Fruit fly (Drosophila melanogaster): ENCODE measurements around the gene CG33061.

The CG33061 gene

DNA sequence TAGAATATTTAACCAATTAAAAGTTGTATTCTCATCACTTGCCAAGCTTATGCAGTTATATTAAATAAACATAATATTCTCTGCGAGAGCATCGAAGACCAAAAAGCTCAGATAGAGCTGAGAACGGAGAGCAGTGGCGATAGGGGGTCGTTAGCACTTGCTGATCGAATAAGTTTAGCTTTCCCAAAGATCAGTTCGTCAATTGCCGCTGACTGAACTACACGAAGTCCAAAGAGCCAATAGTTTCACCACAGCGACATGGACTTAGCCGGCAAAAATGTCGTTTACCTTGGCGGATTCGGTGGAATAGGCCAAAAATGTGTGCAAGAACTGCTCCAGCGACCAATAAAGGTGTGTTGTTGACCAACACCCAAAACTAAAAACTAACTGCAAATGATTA is 38.6 kb downstream of the CG33061 start, which contains the start of gene CG4842:
TSS of gene CG4842 (plus strand) at position 191 of the 400 bp plus-strand sequence.
- no peak for TF ChIP-seq CG6163 (GFP tag; IDR thresholded peaks at IDR 0.05)
- TF ChIP-seq svp (GFP tag) = peak; percentile 70

- TF ChIP-seq Sox14 (GFP tag; optimal IDR thresholded peaks at IDR 0.05) (no peak), CG6276 (GFP tag; optimal IDR thresholded peaks at IDR 0.05) (no peak), svp (GFP tag) (no peak), Eip93F (GFP tag; optimal IDR thresholded peaks at IDR 0.05) (no peak), CG11762 (GFP tag; optimal IDR thresholded peaks at IDR 0.05; ENCODE audit: insufficient read depth) (no peak), Ets96B (tag; optimal IDR thresholded peaks at IDR 0.05) (no peak), CG32006 (GFP tag; optimal IDR thresholded peaks at IDR 0.05) (no peak), salr (GFP tag; optimal IDR thresholded peaks at IDR 0.05) (no peak), topi (GFP tag; optimal IDR thresholded peaks at IDR 0.05) (no peak), CG6163 (GFP tag; IDR thresholded peaks at IDR 0.05) (no peak), CG4318 (GFP tag; optimal IDR thresholded peaks at IDR 0.05) (no peak), Sox102F (GFP tag; optimal IDR thresholded peaks at IDR 0.05) (no peak), CG34406 (GFP tag; optimal IDR thresholded peaks at IDR 0.05) (no peak), vri (GFP tag; optimal IDR thresholded peaks at IDR 0.05) (no peak), Sox15 (GFP tag; optimal IDR thresholded peaks at IDR 0.05) (no peak), Ets21C (GFP tag; optimal IDR thresholded peaks at IDR 0.05) (no peak), CG11902 (GFP tag; optimal IDR thresholded peaks at IDR 0.05) (no peak), dac (GFP tag; optimal IDR thresholded peaks at IDR 0.05) (no peak), CG3919 (GFP tag; optimal IDR thresholded peaks at IDR 0.05) (no peak), CG11294 (GFP tag; IDR thresholded peaks at IDR 0.05) (no peak)
Observed at dm6 chr3L:16369526-16369925, 39.9 kb downstream of the CG33061 start, which contains the start of gene CG18814. Gene CG18814 (plus strand): TSS chr3L:16369826.

- TF ChIP-seq Hr4 (GFP tag; optimal IDR thresholded peaks at IDR 0.05) (no peak), cyc (GFP tag; optimal IDR thresholded peaks at IDR 0.05) (no peak), Ets21C (GFP tag; optimal IDR thresholded peaks at IDR 0.05) (no peak), Blimp-1 (GFP tag; optimal IDR thresholded peaks at IDR 0.05) (peak; percentile 89), acj6 (GFP tag; optimal IDR thresholded peaks at IDR 0.05) (no peak), CG3032 (tag; optimal IDR thresholded peaks at IDR 0.05) (peak; percentile 10), CG10669 (GFP tag; optimal IDR thresholded peaks at IDR 0.05) (no peak), CG6276 (GFP tag; optimal IDR thresholded peaks at IDR 0.05) (no peak), CG8319 (GFP tag; optimal IDR thresholded peaks at IDR 0.05) (no peak), lz (GFP tag; optimal IDR thresholded peaks at IDR 0.05) (peak; percentile 1), CG16779 (tag; optimal IDR thresholded peaks at IDR 0.05) (no peak), spab (GFP tag; optimal IDR thresholded peaks at IDR 0.05) (no peak), CG32006 (GFP tag; optimal IDR thresholded peaks at IDR 0.05) (no peak), Eip93F (GFP tag; optimal IDR thresholded peaks at IDR 0.05) (peak; percentile 51), CG6808 (GFP tag; optimal IDR thresholded peaks at IDR 0.05) (no peak), CG15336 (GFP tag; IDR thresholded peaks at IDR 0.05) (no peak), Lpt (GFP tag; optimal IDR thresholded peaks at IDR 0.05) (peak; percentile 9), Eip78C (GFP tag) (peak; percentile 79), salr (GFP tag; optimal IDR thresholded peaks at IDR 0.05) (no peak), Sox14 (GFP tag; optimal IDR thresholded peaks at IDR 0.05) (peak; percentile 76), svp (GFP tag) (no peak), achi (GFP tag; optimal IDR thresholded peaks at IDR 0.05) (no peak), CG1621 (tag; optimal IDR thresholded peaks at IDR 0.05) (no peak), esn (GFP tag; optimal IDR thresholded peaks at IDR 0.05) (peak; percentile 4)
Observed at dm6 chr3L:16377768-16378764, 48.5 kb downstream of the CG33061 start, which contains the start of gene roq. Gene roq (minus strand): TSS chr3L:16378566.
